Fruit fly (Drosophila melanogaster) whole organism, embryonic: ENCODE results near the gene CG14883.
A peak's percentile ranks its signal among the peaks of the same experiment; 100 is the strongest.

Source experiments
- Antp ChIP-seq: fragments of 200-800 bp; sonication (Bioruptor generic); optimal IDR thresholded peaks from 3 replicates; lab custom pipeline; 2016; ENCODE audit warnings: missing biosample characterization, missing genetic modification characterization
- B-H2 ChIP-seq: fragments of 200-800 bp; sonication (Bioruptor generic); optimal IDR thresholded peaks from 2 replicates; lab custom pipeline; 2018; ENCODE audit warnings: missing biosample characterization, mild to moderate bottlenecking, missing genetic modification characterization
- BEAF-32 ChIP-seq: fragments of 200-800 bp; sonication (Bioruptor generic); optimal IDR thresholded peaks from 3 replicates; lab custom pipeline; 2017; ENCODE audit warnings: missing biosample characterization, missing genetic modification characterization, mild to moderate bottlenecking, moderate library complexity, missing genetic modification reagents
- CG17359 ChIP-seq: fragments of 200-800 bp; sonication (Bioruptor generic); optimal IDR thresholded peaks from 3 replicates; lab custom pipeline; 2018; ENCODE audit warnings: missing biosample characterization, mild to moderate bottlenecking, missing genetic modification characterization, moderate library complexity
- CG17361 ChIP-seq: fragments of 200-800 bp; sonication (Bioruptor generic); IDR thresholded peaks from 3 replicates; pipeline ENCODE4 v1.3.6; 2022; ENCODE audit warnings: missing biosample characterization, missing genetic modification characterization
- CG18599 ChIP-seq: fragments of 200-800 bp; sonication (Bioruptor generic); optimal IDR thresholded peaks from 3 replicates; lab custom pipeline; 2017; ENCODE audit warnings: missing biosample characterization, missing genetic modification characterization, mild to moderate bottlenecking, moderate library complexity, missing genetic modification reagents
- CG2116 ChIP-seq: fragments of 200-800 bp; sonication (Bioruptor generic); optimal IDR thresholded peaks from 3 replicates; lab custom pipeline; 2018; ENCODE audit warnings: missing biosample characterization, mild to moderate bottlenecking, missing genetic modification characterization
- CG2120 ChIP-seq: fragments of 200-800 bp; sonication (Bioruptor generic); optimal IDR thresholded peaks from 3 replicates; lab custom pipeline; 2016; ENCODE audit warnings: missing biosample characterization, missing genetic modification characterization
- CG31224 ChIP-seq: fragments of 200-800 bp; sonication (Bioruptor generic); IDR thresholded peaks from 2 replicates; pipeline ENCODE4 v1.3.6; 2022; ENCODE audit warnings: missing biosample characterization, missing genetic modification characterization
- CG33557 ChIP-seq: fragments of 200-800 bp; sonication (Bioruptor generic); optimal IDR thresholded peaks from 2 replicates; lab custom pipeline; 2019; ENCODE audit warnings: missing biosample characterization, mild to moderate bottlenecking, missing genetic modification characterization, moderate library complexity
- CG34376 ChIP-seq: fragments of 200-800 bp; sonication (Bioruptor generic); optimal IDR thresholded peaks from 2 replicates; lab custom pipeline; 2018; ENCODE audit warnings: missing biosample characterization, mild to moderate bottlenecking, missing genetic modification characterization
- CG34422 ChIP-seq: fragments of 200-800 bp; sonication (Bioruptor generic); IDR thresholded peaks from 3 replicates; pipeline ENCODE4 v1.3.6; 2022; ENCODE audit warnings: missing biosample characterization, missing genetic modification characterization
- CG3995 ChIP-seq: fragments of 200-800 bp; sonication (Bioruptor generic); optimal IDR thresholded peaks from 3 replicates; lab custom pipeline; 2016; ENCODE audit warnings: missing biosample characterization, missing genetic modification characterization
- CG6765 ChIP-seq: fragments of 200-800 bp; sonication (Bioruptor generic); optimal IDR thresholded peaks from 3 replicates; lab custom pipeline; 2017; ENCODE audit warnings: missing biosample characterization, mild to moderate bottlenecking, missing genetic modification characterization
- CG7786 ChIP-seq: fragments of 200-800 bp; sonication (Bioruptor generic); optimal IDR thresholded peaks from 2 replicates; lab custom pipeline; 2016; ENCODE audit warnings: missing biosample characterization, missing genetic modification characterization
- CG8944 ChIP-seq: fragments of 200-800 bp; sonication (Bioruptor generic); optimal IDR thresholded peaks from 3 replicates; lab custom pipeline; 2016; ENCODE audit warnings: missing biosample characterization, missing genetic modification characterization
- CG9817 ChIP-seq: fragments of 200-800 bp; sonication (Bioruptor generic); optimal IDR thresholded peaks from 2 replicates; lab custom pipeline; 2018; ENCODE audit warnings: missing biosample characterization, mild to moderate bottlenecking, missing genetic modification characterization, moderate library complexity
- CG9932 ChIP-seq: fragments of 200-800 bp; sonication (Bioruptor generic); IDR thresholded peaks from 2 replicates; pipeline ENCODE4 v1.3.6; 2022; ENCODE audit warnings: missing biosample characterization, missing genetic modification characterization
- CrebB ChIP-seq: fragments of 200-800 bp; sonication (Bioruptor generic); optimal IDR thresholded peaks from 3 replicates; lab custom pipeline; 2018; ENCODE audit warnings: missing biosample characterization, mild to moderate bottlenecking, missing genetic modification characterization
- Dll ChIP-seq: fragments of 200-800 bp; sonication (Bioruptor generic); IDR thresholded peaks from 4 replicates; pipeline ENCODE4 v1.3.6; 2022; ENCODE audit warnings: missing biosample characterization, missing genetic modification characterization; ENCODE audit not compliant: partially characterized antibody
- Dref ChIP-seq: fragments of 200-800 bp; sonication (Bioruptor generic); IDR thresholded peaks from 2 replicates; pipeline ENCODE4 v1.3.6; 2022; ENCODE audit warnings: missing biosample characterization, missing genetic modification characterization
- HLH54F ChIP-seq: fragments of 200-800 bp; sonication (Bioruptor generic); optimal IDR thresholded peaks from 3 replicates; lab custom pipeline; 2016; ENCODE audit warnings: missing biosample characterization, missing genetic modification characterization
- HmgZ ChIP-seq: fragments of 200-800 bp; sonication (Bioruptor generic); optimal IDR thresholded peaks from 2 replicates; lab custom pipeline; 2018; ENCODE audit warnings: missing biosample characterization, mild to moderate bottlenecking, missing genetic modification characterization
- MESR4 ChIP-seq: fragments of 200-800 bp; sonication (Bioruptor generic); optimal IDR thresholded peaks from 2 replicates; lab custom pipeline; 2018; ENCODE audit warnings: missing biosample characterization, mild to moderate bottlenecking, missing genetic modification characterization, moderate library complexity
- Max ChIP-seq: fragments of 200-800 bp; sonication (Bioruptor generic); optimal IDR thresholded peaks from 2 replicates; lab custom pipeline; 2016; ENCODE audit warnings: missing biosample characterization, mild to moderate bottlenecking, missing genetic modification characterization
- Med ChIP-seq: fragments of 200-800 bp; sonication (Bioruptor generic); peaks from one replicate; lab custom pipeline; 2016; ENCODE audit warnings: missing biosample characterization, missing genetic modification characterization, mild to moderate bottlenecking, inconsistent platforms, moderate library complexity
- PHDP ChIP-seq: fragments of 200-800 bp; sonication (Bioruptor generic); optimal IDR thresholded peaks from 3 replicates; lab custom pipeline; 2018; ENCODE audit warnings: missing biosample characterization, mild to moderate bottlenecking, missing genetic modification characterization, moderate library complexity
- Side ChIP-seq: fragments of 200-800 bp; sonication (Bioruptor generic); optimal IDR thresholded peaks from 2 replicates; lab custom pipeline; 2016; ENCODE audit warnings: missing biosample characterization, missing genetic modification characterization
- Sin3A ChIP-seq: fragments of >200 bp; optimal IDR thresholded peaks from 2 replicates; lab custom pipeline; 2018
- Xbp1 ChIP-seq: fragments of 200-800 bp; sonication (Bioruptor generic); optimal IDR thresholded peaks from 3 replicates; lab custom pipeline; 2016; ENCODE audit warnings: missing biosample characterization, mild to moderate bottlenecking, missing genetic modification characterization
- Xrp1 ChIP-seq: fragments of 200-800 bp; sonication (Bioruptor generic); IDR thresholded peaks from 2 replicates; pipeline ENCODE4 v1.3.6; 2022; ENCODE audit warnings: missing biosample characterization, missing genetic modification characterization
- al ChIP-seq: fragments of 200-800 bp; sonication (Bioruptor generic); IDR thresholded peaks from 2 replicates; pipeline ENCODE4 v1.3.6; 2022; ENCODE audit warnings: missing biosample characterization, missing genetic modification characterization
- ci ChIP-seq: fragments of 200-800 bp; sonication (Bioruptor generic); IDR thresholded peaks from 3 replicates; pipeline ENCODE4 v1.3.6; 2022; ENCODE audit warnings: missing biosample characterization, missing genetic modification characterization
- dpn ChIP-seq, 2 experiments: fragments of 200-800 bp; sonication (Bioruptor generic); optimal IDR thresholded peaks; 3 replicates each; lab custom pipeline; 2016; ENCODE audit warnings: missing biosample characterization in 2 of 2, missing genetic modification characterization in 2 of 2
- hb ChIP-seq: fragments of 200-800 bp; sonication (Bioruptor generic); IDR thresholded peaks from 3 replicates; pipeline ENCODE4 v1.3.6; 2022; ENCODE audit warnings: missing biosample characterization, missing genetic modification characterization; ENCODE audit not compliant: partially characterized antibody
- lab ChIP-seq: fragments of 200-800 bp; sonication (Bioruptor generic); optimal IDR thresholded peaks from 3 replicates; lab custom pipeline; 2017; ENCODE audit warnings: missing biosample characterization, missing genetic modification characterization, mild to moderate bottlenecking, moderate library complexity, missing genetic modification reagents
- nerfin-1 ChIP-seq: fragments of 200-800 bp; sonication (Bioruptor generic); optimal IDR thresholded peaks from 3 replicates; lab custom pipeline; 2019; ENCODE audit warnings: missing biosample characterization, mild to moderate bottlenecking, missing genetic modification characterization, moderate library complexity
- nmo ChIP-seq: fragments of 200-800 bp; sonication (Bioruptor generic); optimal IDR thresholded peaks from 2 replicates; lab custom pipeline; 2018; ENCODE audit warnings: missing biosample characterization, mild to moderate bottlenecking, missing genetic modification characterization, moderate library complexity
- pan ChIP-seq, 4 experiments: fragments of >200 bp in 3 of 4; fragments of 200-800 bp in 1 of 4; sonication (Bioruptor generic) in 1 of 4; optimal IDR thresholded peaks in 3 of 4; IDR thresholded peaks in 1 of 4; 2 replicates each; pipeline versions ENCODE4 v1.3.6 to Lab custom; 2017 to 2022; ENCODE audit warnings: missing biosample characterization in 2 of 4, missing genetic modification characterization in 2 of 4, mixed read lengths in 1 of 4
- pho ChIP-seq: fragments of 200-800 bp; sonication (Bioruptor generic); optimal IDR thresholded peaks from 2 replicates; lab custom pipeline; 2016; ENCODE audit warnings: missing biosample characterization, missing genetic modification characterization
- row ChIP-seq: fragments of 200-800 bp; sonication (Bioruptor generic); IDR thresholded peaks from 3 replicates; pipeline ENCODE4 v1.3.6; 2022; ENCODE audit warnings: missing biosample characterization, missing genetic modification characterization
- run ChIP-seq: fragments of 200-800 bp; sonication (Bioruptor generic); optimal IDR thresholded peaks from 3 replicates; lab custom pipeline; 2018; ENCODE audit warnings: missing biosample characterization, mild to moderate bottlenecking, missing genetic modification characterization
- scrt ChIP-seq: fragments of 200-800 bp; sonication (Bioruptor generic); optimal IDR thresholded peaks from 2 replicates; lab custom pipeline; 2018; ENCODE audit warnings: missing biosample characterization, mild to moderate bottlenecking, missing genetic modification characterization, moderate library complexity
- sna ChIP-seq: fragments of 200-800 bp; sonication (Bioruptor generic); IDR thresholded peaks from 2 replicates; pipeline ENCODE4 v1.3.6; 2022; ENCODE audit warnings: missing biosample characterization, missing genetic modification characterization; ENCODE audit not compliant: partially characterized antibody
- sug ChIP-seq: fragments of 200-800 bp; optimal IDR thresholded peaks from 2 replicates; lab custom pipeline; 2019; ENCODE audit warnings: missing biosample characterization, mild to moderate bottlenecking, missing genetic modification characterization, moderate library complexity
- tin ChIP-seq: fragments of 200-800 bp; sonication (Bioruptor generic); optimal IDR thresholded peaks from 3 replicates; lab custom pipeline; 2016; ENCODE audit warnings: missing biosample characterization, missing genetic modification characterization
- trem ChIP-seq: fragments of 200-800 bp; optimal IDR thresholded peaks from 3 replicates; lab custom pipeline; 2019; ENCODE audit warnings: missing biosample characterization, mild to moderate bottlenecking, missing genetic modification characterization, moderate library complexity
- vvl ChIP-seq: fragments of 200-800 bp; sonication (Bioruptor generic); IDR thresholded peaks from 2 replicates; pipeline ENCODE4 v1.3.6; 2022; ENCODE audit warnings: missing biosample characterization, missing genetic modification characterization
- wor ChIP-seq: fragments of 200-800 bp; sonication (Bioruptor generic); IDR thresholded peaks from 2 replicates; pipeline ENCODE4 v1.3.6; 2022; ENCODE audit warnings: missing biosample characterization, missing genetic modification characterization

The CG14883 gene

DNA sequence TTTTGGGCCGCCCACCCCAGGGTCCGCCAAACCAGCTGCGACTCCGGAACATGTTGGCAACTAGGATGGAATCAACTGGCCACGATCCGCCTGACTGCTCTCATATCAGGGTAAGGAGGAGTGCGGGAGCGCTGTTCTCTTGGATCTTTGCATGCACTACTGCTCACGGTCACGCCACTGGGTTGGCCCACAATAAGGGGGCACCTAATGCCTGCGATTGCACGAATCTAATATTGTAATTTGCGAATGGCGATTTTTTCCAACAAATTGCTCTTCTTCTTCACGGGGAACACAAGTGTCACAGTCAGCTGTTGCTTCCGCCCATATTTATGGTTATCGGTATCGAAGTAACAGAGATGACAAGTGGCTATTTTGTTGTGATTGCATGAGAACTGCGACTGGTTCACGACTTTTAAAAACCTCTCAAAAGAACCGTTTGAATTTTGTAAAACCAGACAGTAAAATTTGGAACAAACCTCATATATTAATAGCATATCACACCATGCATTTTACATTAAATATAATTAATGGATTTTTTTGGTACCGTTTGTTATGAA, 14.4 kb upstream of the CG14883 start, which contains the start of gene ema (continued):
- peak; percentile 89 for TF ChIP-seq scrt
- no peak for TF ChIP-seq al
- TF ChIP-seq Antp (GFP tag; lab: Kevin White, UChicago) = peak; percentile 1
- no peak for TF ChIP-seq CG17359 (tag; lab: Kevin White, UChicago)
- 0 out of 2 replicates have a peak, but pooled peaks have one; percentile 12 for TF ChIP-seq CG31224 (GFP tag; lab: Robert Waterston, UW)
- TF ChIP-seq CG2116 (GFP tag; lab: Kevin White, UChicago) = peak; percentile 61
- no peak for TF ChIP-seq CG18599
- TF ChIP-seq CG34376 (GFP tag; lab: Kevin White, UChicago) = peak; percentile 51
- peak; percentile 7 for TF ChIP-seq Sin3A (lab: Kevin White, UChicago)
- 0 out of 2 replicates have a peak, but pooled peaks have one; percentile 21 for TF ChIP-seq sna (GFP tag; lab: Robert Waterston, UW)
- TF ChIP-seq HLH54F (GFP tag; lab: Kevin White, UChicago) = no peak
- TF ChIP-seq Xbp1 (GFP tag; lab: Kevin White, UChicago) = peak; percentile 36
- TF ChIP-seq wor (GFP tag; lab: Robert Waterston, UW) = no peak
- no peak for TF ChIP-seq pan (optimal IDR thresholded peaks at IDR 0.05; lab: Kevin White, UChicago)
- TF ChIP-seq pan (GFP tag; optimal IDR thresholded peaks at IDR 0.05 in 1 of 2, IDR thresholded peaks at IDR 0.05 in 1 of 2) = peak in 1 of 2 experiments; percentile 35
- peak; percentile 59 for TF ChIP-seq CG9932 (GFP tag; lab: Robert Waterston, UW)
- peak; percentile 41 for TF ChIP-seq BEAF-32 (GFP tag; lab: Kevin White, UChicago)
- TF ChIP-seq row (GFP tag; lab: Robert Waterston, UW) = peak; percentile 90
- peak; percentile 9 for TF ChIP-seq Side (GFP tag; lab: Kevin White, UChicago)
- no peak for TF ChIP-seq hb (GFP tag; lab: Robert Waterston, UW)
- peak; percentile 17; the same call in 1 of the 3 replicates for TF ChIP-seq CG17361
- TF ChIP-seq CrebB (tag; lab: Kevin White, UChicago) = peak; percentile 27
- peak; percentile 70; the same call in 1 of the 3 replicates for TF ChIP-seq CG34422 (GFP tag; lab: Robert Waterston, UW)
- TF ChIP-seq PHDP (tag; lab: Kevin White, UChicago) = peak; percentile 8
- peak; percentile 90 for TF ChIP-seq MESR4 (GFP tag; lab: Kevin White, UChicago)
- peak; percentile 91 for TF ChIP-seq Med (GFP tag; lab: Kevin White, UChicago)
- peak; percentile 4 for TF ChIP-seq nerfin-1
- peak; percentile 57 for TF ChIP-seq HmgZ (tag; lab: Kevin White, UChicago)
- peak; percentile 5 for TF ChIP-seq CG6765 (GFP tag; lab: Kevin White, UChicago)
- TF ChIP-seq run (tag; lab: Kevin White, UChicago) = no peak
- TF ChIP-seq CG9817 (tag; lab: Kevin White, UChicago) = no peak
- peak; percentile 25 for TF ChIP-seq Max (GFP tag; lab: Kevin White, UChicago)
- TF ChIP-seq pho (GFP tag; lab: Kevin White, UChicago) = peak; percentile 17
- peak; percentile 28; the same call in 1 of the 2 replicates for TF ChIP-seq Xrp1 (GFP tag; lab: Robert Waterston, UW)
- TF ChIP-seq tin (GFP tag; lab: Kevin White, UChicago) = peak; percentile 8
- peak; percentile 28 for TF ChIP-seq nmo (GFP tag; lab: Kevin White, UChicago)
- TF ChIP-seq CG2120 (GFP tag; lab: Kevin White, UChicago) = peak; percentile 62
- TF ChIP-seq lab (GFP tag; lab: Kevin White, UChicago) = no peak
- TF ChIP-seq CG8944 (GFP tag; lab: Kevin White, UChicago) = peak; percentile 8
- TF ChIP-seq CG7786 (GFP tag; lab: Kevin White, UChicago) = peak; percentile 6
- peak; percentile 17; the same call in 1 of the 3 replicates for TF ChIP-seq ci
- peak; percentile 81 for TF ChIP-seq Dref (GFP tag; lab: Robert Waterston, UW)
- peak; percentile 38 for TF ChIP-seq sug (tag; lab: Kevin White, UChicago)
- peak; percentile 54 for TF ChIP-seq trem (tag; lab: Kevin White, UChicago)
- peak; percentile 24 for TF ChIP-seq dpn (GFP tag; optimal IDR thresholded peaks at IDR 0.05; lab: Kevin White, UChicago)
- TF ChIP-seq vvl (GFP tag; lab: Robert Waterston, UW) = 0 out of 2 replicates have a peak, but pooled peaks have one; percentile 40
- TF ChIP-seq CG3995 = peak; percentile 99
- TF ChIP-seq B-H2 (GFP tag; lab: Kevin White, UChicago) = peak; percentile 25
- TF ChIP-seq CG33557 = no peak
- TF ChIP-seq Dll (GFP tag; lab: Robert Waterston, UW) = peak; percentile 46; the same call in 2 of the 4 replicates
